Fruit fly (Drosophila melanogaster) whole organism, prepupa: Measurements from ENCODE around the gene CG15728.
A peak's percentile ranks its signal among the peaks of the same experiment; 100 is the strongest.

Experiments used
- Blimp-1 ChIP-seq: fragments of 200-800 bp; sonication (Bioruptor generic); optimal IDR thresholded peaks from 3 replicates; lab custom pipeline; 2017; ENCODE audit warnings: missing biosample characterization, missing genetic modification characterization, mild to moderate bottlenecking, moderate library complexity, missing genetic modification reagents
- CG10631 ChIP-seq: fragments of 200-800 bp; sonication (Bioruptor generic); optimal IDR thresholded peaks from 2 replicates; lab custom pipeline; 2016; ENCODE audit warnings: missing biosample characterization, missing genetic modification characterization
- CG10669 ChIP-seq: fragments of 200-800 bp; sonication (Bioruptor generic); optimal IDR thresholded peaks from 3 replicates; lab custom pipeline; 2018; ENCODE audit warnings: missing biosample characterization, mild to moderate bottlenecking, missing genetic modification characterization, moderate library complexity
- CG11294 ChIP-seq: fragments of 200-800 bp; sonication (Bioruptor generic); IDR thresholded peaks from 2 replicates; pipeline ENCODE4 v1.3.6; 2022; ENCODE audit warnings: missing biosample characterization, missing genetic modification characterization
- CG11762 ChIP-seq: fragments of 200-800 bp; sonication (Bioruptor generic); optimal IDR thresholded peaks from 3 replicates; lab custom pipeline; 2016; ENCODE audit warnings: missing biosample characterization, missing genetic modification characterization; ENCODE audit not compliant: insufficient read depth
- CG11902 ChIP-seq: fragments of 200-800 bp; sonication (Bioruptor generic); optimal IDR thresholded peaks from 3 replicates; lab custom pipeline; 2016; ENCODE audit warnings: missing biosample characterization, missing genetic modification characterization
- CG1621 ChIP-seq: fragments of 200-800 bp; sonication (Bioruptor generic); optimal IDR thresholded peaks from 3 replicates; lab custom pipeline; 2018; ENCODE audit warnings: missing biosample characterization, mild to moderate bottlenecking, missing genetic modification characterization
- CG16779 ChIP-seq: fragments of 200-800 bp; sonication (Bioruptor generic); optimal IDR thresholded peaks from 3 replicates; lab custom pipeline; 2017; ENCODE audit warnings: missing biosample characterization, mild to moderate bottlenecking, missing genetic modification characterization
- CG3032 ChIP-seq: fragments of 200-800 bp; optimal IDR thresholded peaks from 2 replicates; lab custom pipeline; 2019; ENCODE audit warnings: missing biosample characterization, mild to moderate bottlenecking, missing genetic modification characterization, moderate library complexity
- CG31627 ChIP-seq: fragments of 200-800 bp; sonication (Bioruptor generic); optimal IDR thresholded peaks from 3 replicates; lab custom pipeline; 2016; ENCODE audit warnings: missing biosample characterization, missing genetic modification characterization
- CG32006 ChIP-seq: fragments of 200-800 bp; sonication (Bioruptor generic); optimal IDR thresholded peaks from 3 replicates; lab custom pipeline; 2017; ENCODE audit warnings: missing biosample characterization, mild to moderate bottlenecking, missing genetic modification characterization
- CG3919 ChIP-seq: fragments of 200-800 bp; sonication (Bioruptor generic); optimal IDR thresholded peaks from 3 replicates; lab custom pipeline; 2016; ENCODE audit warnings: missing biosample characterization, missing genetic modification characterization
- CG6163 ChIP-seq: fragments of 200-800 bp; sonication (Bioruptor generic); IDR thresholded peaks from 3 replicates; pipeline ENCODE4 v1.3.6; 2022; ENCODE audit warnings: missing biosample characterization, missing genetic modification characterization
- CG6792 ChIP-seq: fragments of 200-800 bp; sonication (Bioruptor generic); optimal IDR thresholded peaks from 3 replicates; lab custom pipeline; 2016; ENCODE audit warnings: missing biosample characterization, missing genetic modification characterization
- CG6854 ChIP-seq: fragments of 200-800 bp; sonication (Bioruptor generic); optimal IDR thresholded peaks from 2 replicates; lab custom pipeline; 2017; ENCODE audit warnings: missing biosample characterization, mild to moderate bottlenecking, missing genetic modification characterization
- CG7368 ChIP-seq: fragments of 200-800 bp; sonication (Bioruptor generic); optimal IDR thresholded peaks from 3 replicates; lab custom pipeline; 2016; ENCODE audit warnings: missing biosample characterization, missing genetic modification characterization
- CG8119 ChIP-seq: fragments of 200-800 bp; sonication (Bioruptor generic); IDR thresholded peaks from 3 replicates; pipeline ENCODE4 v1.3.6; 2022; ENCODE audit warnings: missing biosample characterization, missing genetic modification characterization
- CG8319 ChIP-seq: fragments of 200-800 bp; sonication (Bioruptor generic); optimal IDR thresholded peaks from 3 replicates; lab custom pipeline; 2016; ENCODE audit warnings: missing biosample characterization, missing genetic modification characterization
- Eip75B ChIP-seq: fragments of 200-800 bp; sonication (Bioruptor generic); optimal IDR thresholded peaks from 3 replicates; lab custom pipeline; 2016; ENCODE audit warnings: missing biosample characterization, missing genetic modification characterization
- Eip78C ChIP-seq: fragments of 200-800 bp; sonication (Bioruptor generic); peaks from one replicate; lab custom pipeline; 2016; ENCODE audit warnings: missing biosample characterization, missing genetic modification characterization
- Eip93F ChIP-seq: fragments of 200-800 bp; sonication (Bioruptor generic); optimal IDR thresholded peaks from 2 replicates; lab custom pipeline; 2016; ENCODE audit warnings: missing biosample characterization, mild to moderate bottlenecking, missing genetic modification characterization
- Ets96B ChIP-seq: fragments of 200-800 bp; optimal IDR thresholded peaks from 2 replicates; lab custom pipeline; 2019; ENCODE audit warnings: missing biosample characterization, mild to moderate bottlenecking, missing genetic modification characterization, moderate library complexity
- Gug ChIP-seq: fragments of 200-800 bp; sonication (Bioruptor generic); IDR thresholded peaks from 2 replicates; pipeline ENCODE4 v1.3.6; 2022; ENCODE audit warnings: missing biosample characterization, missing genetic modification characterization
- Hr38 ChIP-seq: sonication (Bioruptor generic); optimal IDR thresholded peaks from 2 replicates; lab custom pipeline; 2016; ENCODE audit warnings: missing biosample characterization, missing genetic modification characterization
- Hr39 ChIP-seq: fragments of 200-800 bp; sonication (Bioruptor generic); optimal IDR thresholded peaks from 2 replicates; lab custom pipeline; 2016; ENCODE audit warnings: missing biosample characterization, missing genetic modification characterization
- Hr4 ChIP-seq: fragments of 200-800 bp; sonication (Bioruptor generic); optimal IDR thresholded peaks from 3 replicates; lab custom pipeline; 2016; ENCODE audit warnings: missing biosample characterization, missing genetic modification characterization
- Lpt ChIP-seq: fragments of 200-800 bp; sonication (Bioruptor generic); optimal IDR thresholded peaks from 3 replicates; lab custom pipeline; 2016; ENCODE audit warnings: missing biosample characterization, missing genetic modification characterization
- Met ChIP-seq: fragments of 200-800 bp; sonication (Bioruptor generic); optimal IDR thresholded peaks from 3 replicates; lab custom pipeline; 2016; ENCODE audit warnings: missing biosample characterization, missing genetic modification characterization
- OdsH ChIP-seq: fragments of 200-800 bp; sonication (Bioruptor generic); optimal IDR thresholded peaks from 3 replicates; lab custom pipeline; 2016; ENCODE audit warnings: missing biosample characterization, missing genetic modification characterization
- Smox ChIP-seq: fragments of 200-800 bp; sonication (Bioruptor generic); optimal IDR thresholded peaks from 3 replicates; lab custom pipeline; 2016; ENCODE audit warnings: missing biosample characterization, missing genetic modification characterization
- Sox102F ChIP-seq: fragments of 200-800 bp; sonication (Bioruptor generic); optimal IDR thresholded peaks from 2 replicates; lab custom pipeline; 2016; ENCODE audit warnings: missing biosample characterization, mild to moderate bottlenecking, missing genetic modification characterization
- Sox14 ChIP-seq: fragments of 200-800 bp; sonication (Bioruptor generic); optimal IDR thresholded peaks from 3 replicates; lab custom pipeline; 2016; ENCODE audit warnings: missing biosample characterization, missing genetic modification characterization
- Sox15 ChIP-seq: fragments of 200-800 bp; sonication (Bioruptor generic); optimal IDR thresholded peaks from 3 replicates; lab custom pipeline; 2016; ENCODE audit warnings: missing biosample characterization, missing genetic modification characterization
- achi ChIP-seq: fragments of 200-800 bp; sonication (Bioruptor generic); optimal IDR thresholded peaks from 3 replicates; lab custom pipeline; 2016; ENCODE audit warnings: missing biosample characterization, missing genetic modification characterization
- acj6 ChIP-seq: fragments of 200-800 bp; sonication (Bioruptor generic); optimal IDR thresholded peaks from 3 replicates; lab custom pipeline; 2016; ENCODE audit warnings: missing biosample characterization, missing genetic modification characterization
- dac ChIP-seq: fragments of 200-800 bp; sonication (Bioruptor generic); optimal IDR thresholded peaks from 2 replicates; lab custom pipeline; 2017; ENCODE audit warnings: missing biosample characterization, mild to moderate bottlenecking, missing genetic modification characterization
- dsx ChIP-seq: fragments of 200-800 bp; optimal IDR thresholded peaks from 3 replicates; lab custom pipeline; 2019; ENCODE audit warnings: missing biosample characterization, mild to moderate bottlenecking, missing genetic modification characterization, moderate library complexity; ENCODE audit not compliant: poor library complexity, severe bottlenecking
- esn ChIP-seq: fragments of 200-800 bp; sonication (Bioruptor generic); optimal IDR thresholded peaks from 2 replicates; lab custom pipeline; 2016; ENCODE audit warnings: missing biosample characterization, mild to moderate bottlenecking, missing genetic modification characterization, moderate library complexity
- fd59A ChIP-seq: fragments of 200-800 bp; sonication (Bioruptor generic); optimal IDR thresholded peaks from 2 replicates; lab custom pipeline; 2017; ENCODE audit warnings: missing biosample characterization, mild to moderate bottlenecking, missing genetic modification characterization, missing genetic modification reagents
- fd85E ChIP-seq: fragments of 200-800 bp; sonication (Bioruptor generic); optimal IDR thresholded peaks from 3 replicates; lab custom pipeline; 2016; ENCODE audit warnings: missing biosample characterization, missing genetic modification characterization
- fkh ChIP-seq: fragments of 200-800 bp; sonication (Bioruptor generic); optimal IDR thresholded peaks from 3 replicates; lab custom pipeline; 2017; ENCODE audit warnings: missing biosample characterization, mild to moderate bottlenecking, missing genetic modification characterization, moderate library complexity
- lz ChIP-seq: fragments of 200-800 bp; sonication (Bioruptor generic); optimal IDR thresholded peaks from 3 replicates; lab custom pipeline; 2016; ENCODE audit warnings: missing biosample characterization, missing genetic modification characterization
- net ChIP-seq: fragments of 200-800 bp; sonication (Bioruptor generic); optimal IDR thresholded peaks from 3 replicates; lab custom pipeline; 2016; ENCODE audit warnings: missing biosample characterization, missing genetic modification characterization
- pdm3 ChIP-seq: fragments of 200-800 bp; sonication (Bioruptor generic); optimal IDR thresholded peaks from 3 replicates; lab custom pipeline; 2016; ENCODE audit warnings: missing biosample characterization, missing genetic modification characterization
- spab ChIP-seq: fragments of 200-800 bp; sonication (Bioruptor generic); optimal IDR thresholded peaks from 2 replicates; lab custom pipeline; 2017; ENCODE audit warnings: missing biosample characterization, mild to moderate bottlenecking, missing genetic modification characterization, missing genetic modification reagents
- ss ChIP-seq, 2 experiments: fragments of 200-800 bp; sonication (Bioruptor generic); optimal IDR thresholded peaks; 2 replicates in 1 of 2; 3 replicates in 1 of 2; lab custom pipeline; 2017 to 2018; ENCODE audit warnings: mild to moderate bottlenecking in 2 of 2, missing biosample characterization in 2 of 2, missing genetic modification characterization in 2 of 2, moderate library complexity in 1 of 2
- vri ChIP-seq: fragments of 200-800 bp; sonication (Bioruptor generic); optimal IDR thresholded peaks from 3 replicates; lab custom pipeline; 2016; ENCODE audit warnings: missing biosample characterization, mild to moderate bottlenecking, missing genetic modification characterization

CG15728 gene

DNA sequence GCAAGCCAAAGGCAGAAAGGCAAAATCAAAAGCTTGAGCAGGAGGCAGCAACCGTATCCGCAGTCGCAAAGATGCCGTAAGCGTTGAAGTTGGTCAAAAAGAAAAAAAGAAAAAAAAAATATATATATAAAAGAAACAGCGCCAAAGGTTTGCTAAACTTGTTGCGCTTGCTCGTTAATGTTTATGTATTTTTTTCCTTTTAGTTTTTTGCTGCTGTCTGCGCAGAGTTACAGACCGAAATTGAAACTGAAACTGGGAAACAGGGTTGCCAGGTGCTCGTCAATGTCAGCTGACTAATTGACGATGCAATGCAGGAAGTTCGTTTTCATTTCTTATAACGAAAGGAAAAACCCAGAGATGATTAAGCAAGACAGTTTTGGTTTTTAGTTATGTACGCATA is 51.2 kb downstream of the CG15728 start (continued):
- TF ChIP-seq Sox14 (GFP tag; lab: Kevin White, UChicago) (no peak), CG6854 (peak; percentile 48), Met (GFP tag; lab: Kevin White, UChicago) (peak; percentile 11), Hr38 (GFP tag; lab: Kevin White, UChicago) (no peak), pdm3 (GFP tag; lab: Kevin White, UChicago) (no peak), vri (GFP tag; lab: Kevin White, UChicago) (peak; percentile 20), fd59A (GFP tag; lab: Kevin White, UChicago) (no peak), lz (peak; percentile 5), net (GFP tag; lab: Kevin White, UChicago) (peak; percentile 43), spab (peak; percentile 13), fd85E (GFP tag; lab: Kevin White, UChicago) (no peak), Gug (GFP tag; lab: Robert Waterston, UW) (no peak), CG10669 (peak; percentile 25), Hr4 (GFP tag; lab: Kevin White, UChicago) (no peak), Blimp-1 (GFP tag; lab: Kevin White, UChicago) (peak; percentile 61), Ets96B (tag; lab: Kevin White, UChicago) (peak; percentile 14), CG32006 (no peak)

DNA sequence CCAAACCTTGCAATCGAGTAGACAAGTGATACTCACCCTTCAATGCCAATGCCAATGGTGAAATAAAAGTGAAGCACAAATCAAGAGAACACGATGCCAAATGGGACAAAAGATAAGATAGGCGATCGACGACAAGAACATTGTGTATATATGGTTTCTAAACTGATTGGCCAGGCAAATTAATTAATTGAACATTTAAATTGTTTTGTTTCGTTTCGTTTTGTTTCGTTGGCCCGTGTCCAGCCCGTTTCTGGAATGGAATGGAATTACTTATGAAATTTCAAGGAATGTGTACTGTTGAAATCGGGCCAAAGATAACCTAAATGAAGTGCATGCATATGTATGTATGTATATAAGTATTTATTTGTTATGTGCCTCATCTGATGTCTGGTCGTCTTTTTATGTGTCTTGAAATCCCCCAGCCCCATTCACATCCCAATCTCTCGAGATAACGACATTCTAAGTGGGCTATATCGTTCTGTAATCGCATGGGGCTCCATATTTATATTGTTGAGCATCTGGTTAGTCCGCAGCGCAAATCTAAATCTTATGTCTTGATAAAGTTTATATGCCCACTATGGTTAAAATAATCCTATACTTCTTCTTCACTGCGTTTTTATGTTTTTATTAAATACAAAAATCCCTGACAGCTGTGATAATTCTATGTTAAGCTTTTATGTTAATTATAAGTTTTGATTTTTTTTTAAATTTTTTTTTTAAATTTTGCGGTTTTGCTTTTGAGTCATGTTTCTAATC is 51.9 kb downstream of the CG15728 start:
- TF ChIP-seq CG16779 (tag; lab: Kevin White, UChicago) (no peak), dac (GFP tag; lab: Kevin White, UChicago) (no peak), CG6792 (no peak), acj6 (GFP tag; lab: Kevin White, UChicago) (peak; percentile 21), fd59A (GFP tag; lab: Kevin White, UChicago) (no peak), Lpt (no peak), Hr38 (GFP tag; lab: Kevin White, UChicago) (no peak), pdm3 (GFP tag; lab: Kevin White, UChicago) (peak; percentile 10), Sox102F (GFP tag; lab: Kevin White, UChicago) (no peak), net (GFP tag; lab: Kevin White, UChicago) (no peak), vri (GFP tag; lab: Kevin White, UChicago) (no peak), CG6854 (no peak), ss (GFP tag; optimal IDR thresholded peaks at IDR 0.05; lab: Kevin White, UChicago) (no peak), CG8119 (GFP tag; lab: Robert Waterston, UW) (no peak), OdsH (GFP tag; lab: Kevin White, UChicago) (no peak), Eip75B (GFP tag; lab: Kevin White, UChicago) (no peak), Sox15 (GFP tag; lab: Kevin White, UChicago) (no peak), Hr39 (GFP tag; lab: Kevin White, UChicago) (peak; percentile 4), esn (GFP tag; lab: Kevin White, UChicago) (peak; percentile 21), Eip93F (no peak), CG3919 (GFP tag; lab: Kevin White, UChicago) (no peak), Blimp-1 (GFP tag; lab: Kevin White, UChicago) (no peak), CG7368 (no peak), CG11294 (GFP tag; lab: Robert Waterston, UW) (no peak), achi (GFP tag; lab: Kevin White, UChicago) (no peak), CG11762 (GFP tag; lab: Kevin White, UChicago) (no peak), CG32006 (no peak), Smox (GFP tag; lab: Kevin White, UChicago) (peak; percentile 23), CG10631 (no peak), Hr4 (GFP tag; lab: Kevin White, UChicago) (no peak), CG3032 (no peak), CG8319 (GFP tag; lab: Kevin White, UChicago) (no peak), Met (GFP tag; lab: Kevin White, UChicago) (peak; percentile 4), fkh (GFP tag; lab: Kevin White, UChicago) (no peak), CG11902 (no peak), Eip78C (peak; percentile 82), dsx (GFP tag; lab: Kevin White, UChicago) (no peak), CG6163 (GFP tag; lab: Robert Waterston, UW) (no peak), CG31627 (GFP tag; lab: Kevin White, UChicago) (peak; percentile 10), Sox14 (GFP tag; lab: Kevin White, UChicago) (no peak), CG1621 (tag; lab: Kevin White, UChicago) (no peak), fd85E (GFP tag; lab: Kevin White, UChicago) (no peak)
